Fruit fly (Drosophila melanogaster) whole organism, embryonic: Measurements from ENCODE around the gene CG42728.

Experiments
- BEAF-32 ChIP-seq: fragments of 200-800 bp; sonication (Bioruptor generic); optimal IDR thresholded peaks from 3 replicates; lab custom pipeline; 2017; ENCODE audit warnings: missing biosample characterization, missing genetic modification characterization, mild to moderate bottlenecking, moderate library complexity, missing genetic modification reagents
- CG10431 ChIP-seq: fragments of 200-800 bp; sonication (Bioruptor generic); optimal IDR thresholded peaks from 3 replicates; lab custom pipeline; 2018; ENCODE audit warnings: missing biosample characterization, mild to moderate bottlenecking, missing genetic modification characterization
- CG11093 ChIP-seq: fragments of 200-800 bp; sonication (Bioruptor generic); IDR thresholded peaks from 3 replicates; pipeline ENCODE4 v1.3.6; 2022; ENCODE audit warnings: missing biosample characterization, missing genetic modification characterization
- CG11696 ChIP-seq: fragments of 200-800 bp; sonication (Bioruptor generic); IDR thresholded peaks from 2 replicates; pipeline ENCODE4 v1.3.6; 2022; ENCODE audit warnings: missing biosample characterization, missing genetic modification characterization
- CG12236 ChIP-seq: fragments of 200-800 bp; sonication (Bioruptor generic); optimal IDR thresholded peaks from 2 replicates; lab custom pipeline; 2016; ENCODE audit warnings: missing biosample characterization, missing genetic modification characterization
- CG1233 ChIP-seq: fragments of 200-800 bp; sonication (Bioruptor generic); optimal IDR thresholded peaks from 4 replicates; lab custom pipeline; 2018; ENCODE audit warnings: missing biosample characterization, mild to moderate bottlenecking, missing genetic modification characterization
- CG13287 ChIP-seq: fragments of 200-800 bp; sonication (Bioruptor generic); IDR thresholded peaks from 2 replicates; pipeline ENCODE4 v1.3.6; 2022; ENCODE audit warnings: missing biosample characterization, missing genetic modification characterization; ENCODE audit not compliant: partially characterized antibody
- CG15269 ChIP-seq: fragments of 200-800 bp; sonication (Bioruptor generic); optimal IDR thresholded peaks from 2 replicates; lab custom pipeline; 2018; ENCODE audit warnings: missing biosample characterization, mild to moderate bottlenecking, missing genetic modification characterization, moderate library complexity
- CG15479 ChIP-seq: fragments of 200-800 bp; sonication (Bioruptor generic); optimal IDR thresholded peaks from 3 replicates; lab custom pipeline; 2019; ENCODE audit warnings: missing biosample characterization, mild to moderate bottlenecking, missing genetic modification characterization, moderate library complexity
- CG16779 ChIP-seq: fragments of 200-800 bp; sonication (Bioruptor generic); IDR thresholded peaks from 2 replicates; pipeline ENCODE4 v1.3.6; 2022; ENCODE audit warnings: missing biosample characterization, missing genetic modification characterization
- CG16863 ChIP-seq: fragments of 200-800 bp; sonication (Bioruptor generic); optimal IDR thresholded peaks from 3 replicates; lab custom pipeline; 2016; ENCODE audit warnings: missing biosample characterization, missing genetic modification characterization
- CG17186 ChIP-seq: fragments of 200-800 bp; sonication (Bioruptor generic); optimal IDR thresholded peaks from 3 replicates; lab custom pipeline; 2017; ENCODE audit warnings: missing biosample characterization, missing genetic modification reagents, missing genetic modification characterization
- CG31388 ChIP-seq: fragments of 200-800 bp; sonication (Bioruptor generic); optimal IDR thresholded peaks from 2 replicates; lab custom pipeline; 2016; ENCODE audit warnings: missing biosample characterization, missing genetic modification characterization
- CG3407 ChIP-seq: fragments of 200-800 bp; sonication (Bioruptor generic); optimal IDR thresholded peaks from 2 replicates; lab custom pipeline; 2018; ENCODE audit warnings: missing biosample characterization, mild to moderate bottlenecking, missing genetic modification characterization
- CG4820 ChIP-seq: fragments of 200-800 bp; sonication (Bioruptor generic); optimal IDR thresholded peaks from 3 replicates; lab custom pipeline; 2016; ENCODE audit warnings: missing biosample characterization, missing genetic modification characterization
- CG4854 ChIP-seq: fragments of 200-800 bp; sonication (Bioruptor generic); optimal IDR thresholded peaks from 2 replicates; lab custom pipeline; 2016; ENCODE audit warnings: missing biosample characterization, missing genetic modification characterization, inconsistent platforms
- CG6175 ChIP-seq: fragments of 200-800 bp; sonication (Bioruptor generic); IDR thresholded peaks from 3 replicates; pipeline ENCODE4 v1.3.6; 2022; ENCODE audit warnings: missing biosample characterization, missing genetic modification characterization
- CG6683 ChIP-seq: fragments of 200-800 bp; sonication (Bioruptor generic); optimal IDR thresholded peaks from 2 replicates; lab custom pipeline; 2017; ENCODE audit warnings: missing biosample characterization, mild to moderate bottlenecking, missing genetic modification characterization, missing genetic modification reagents
- CG6689 ChIP-seq: fragments of 200-800 bp; sonication (Bioruptor generic); IDR thresholded peaks from 2 replicates; pipeline ENCODE4 v1.3.6; 2022; ENCODE audit warnings: missing biosample characterization, missing genetic modification characterization
- CG7745 ChIP-seq: fragments of 200-800 bp; sonication (Bioruptor generic); optimal IDR thresholded peaks from 2 replicates; lab custom pipeline; 2018; ENCODE audit warnings: missing biosample characterization, mild to moderate bottlenecking, missing genetic modification characterization, moderate library complexity
- Chrac-16 ChIP-seq: fragments of 200-800 bp; sonication (Bioruptor generic); optimal IDR thresholded peaks from 3 replicates; lab custom pipeline; 2016; ENCODE audit warnings: missing biosample characterization, missing genetic modification characterization
- Dbx ChIP-seq: fragments of 200-800 bp; sonication (Bioruptor generic); IDR thresholded peaks from 3 replicates; pipeline ENCODE4 v1.3.6; 2022; ENCODE audit warnings: missing biosample characterization, missing genetic modification characterization
- Deaf1 ChIP-seq: fragments of 200-800 bp; optimal IDR thresholded peaks from 3 replicates; lab custom pipeline; 2019; ENCODE audit warnings: missing biosample characterization, mild to moderate bottlenecking, missing genetic modification characterization, moderate library complexity
- Doc2 ChIP-seq: fragments of 200-800 bp; sonication (Bioruptor generic); IDR thresholded peaks from 2 replicates; pipeline ENCODE4 v1.3.6; 2022; ENCODE audit warnings: missing biosample characterization, missing genetic modification characterization
- Eip74EF ChIP-seq, 2 experiments: fragments of 200-800 bp in 1 of 2; fragments of >200 bp in 1 of 2; sonication (Bioruptor generic) in 1 of 2; optimal IDR thresholded peaks; 2 replicates each; lab custom pipeline; 2017 to 2019; ENCODE audit warnings: missing biosample characterization in 2 of 2, missing genetic modification characterization in 2 of 2, mild to moderate bottlenecking in 1 of 2, moderate library complexity in 1 of 2
- HLH3B ChIP-seq: fragments of 200-800 bp; sonication (Bioruptor generic); IDR thresholded peaks from 2 replicates; pipeline ENCODE4 v1.3.6; 2022; ENCODE audit warnings: missing biosample characterization, missing genetic modification characterization
- Hey ChIP-seq: fragments of 200-800 bp; sonication (Bioruptor generic); optimal IDR thresholded peaks from 3 replicates; lab custom pipeline; 2018; ENCODE audit warnings: missing biosample characterization, mild to moderate bottlenecking, missing genetic modification characterization
- Hmx ChIP-seq: fragments of 200-800 bp; sonication (Bioruptor generic); optimal IDR thresholded peaks from 2 replicates; lab custom pipeline; 2016; ENCODE audit warnings: missing biosample characterization, missing genetic modification characterization
- Neu2 ChIP-seq: fragments of 200-800 bp; sonication (Bioruptor generic); optimal IDR thresholded peaks from 3 replicates; lab custom pipeline; 2016; ENCODE audit warnings: missing biosample characterization, missing genetic modification characterization, borderline replicate concordance
- Nf-YC ChIP-seq: fragments of 200-800 bp; optimal IDR thresholded peaks from 3 replicates; lab custom pipeline; 2019; ENCODE audit warnings: missing biosample characterization, mild to moderate bottlenecking, missing genetic modification characterization, moderate library complexity
- Rx ChIP-seq: fragments of 200-800 bp; sonication (Bioruptor generic); IDR thresholded peaks from 2 replicates; pipeline ENCODE4 v1.3.6; 2022; ENCODE audit warnings: missing biosample characterization, missing genetic modification characterization
- Sin3A ChIP-seq: fragments of >200 bp; optimal IDR thresholded peaks from 2 replicates; lab custom pipeline; 2018
- Sry-β ChIP-seq: fragments of 200-800 bp; sonication (Bioruptor generic); optimal IDR thresholded peaks from 2 replicates; lab custom pipeline; 2018; ENCODE audit warnings: missing biosample characterization, mild to moderate bottlenecking, missing genetic modification characterization, moderate library complexity
- Stat92E ChIP-seq, 3 experiments: fragments of >200 bp in 2 of 3; fragments of 200-800 bp in 1 of 3; sonication (Bioruptor generic) in 1 of 3; optimal IDR thresholded peaks; 2 replicates each; lab custom pipeline; 2017 to 2019; ENCODE audit warnings: missing biosample characterization in 3 of 3, missing genetic modification characterization in 3 of 3, mild to moderate bottlenecking in 1 of 3, moderate library complexity in 1 of 3
- Taf1 ChIP-seq: fragments of 200-800 bp; sonication (Bioruptor generic); IDR thresholded peaks from 2 replicates; pipeline ENCODE4 v1.3.6; 2022; ENCODE audit warnings: missing biosample characterization, missing genetic modification characterization
- amos ChIP-seq: fragments of 200-800 bp; sonication (Bioruptor generic); IDR thresholded peaks from 2 replicates; pipeline ENCODE4 v1.3.6; 2022; ENCODE audit warnings: missing biosample characterization, missing genetic modification characterization; ENCODE audit not compliant: partially characterized antibody
- br ChIP-seq: fragments of >200 bp; optimal IDR thresholded peaks from 2 replicates; lab custom pipeline; 2017
- cato ChIP-seq: fragments of 200-800 bp; sonication (Bioruptor generic); optimal IDR thresholded peaks from 2 replicates; lab custom pipeline; 2016; ENCODE audit warnings: missing biosample characterization, missing genetic modification characterization, borderline replicate concordance
- fd102C ChIP-seq: fragments of 200-800 bp; sonication (Bioruptor generic); optimal IDR thresholded peaks from 2 replicates; lab custom pipeline; 2018; ENCODE audit warnings: missing biosample characterization, mild to moderate bottlenecking, missing genetic modification characterization, moderate library complexity
- fd64A ChIP-seq: fragments of 200-800 bp; sonication (Bioruptor generic); optimal IDR thresholded peaks from 3 replicates; lab custom pipeline; 2018; ENCODE audit warnings: missing biosample characterization, mild to moderate bottlenecking, missing genetic modification characterization
- fu2 ChIP-seq: fragments of 200-800 bp; sonication (Bioruptor generic); optimal IDR thresholded peaks from 2 replicates; lab custom pipeline; 2016; ENCODE audit warnings: missing biosample characterization, missing genetic modification characterization
- gfzf ChIP-seq: fragments of 200-800 bp; sonication (Bioruptor generic); optimal IDR thresholded peaks from 2 replicates; lab custom pipeline; 2016; ENCODE audit warnings: missing biosample characterization, mild to moderate bottlenecking, missing genetic modification characterization, moderate library complexity
- ken ChIP-seq: fragments of 200-800 bp; sonication (Bioruptor generic); IDR thresholded peaks from 3 replicates; pipeline ENCODE4 v1.3.6; 2022; ENCODE audit warnings: missing biosample characterization, missing genetic modification characterization
- lab ChIP-seq: fragments of 200-800 bp; sonication (Bioruptor generic); optimal IDR thresholded peaks from 3 replicates; lab custom pipeline; 2017; ENCODE audit warnings: missing biosample characterization, missing genetic modification characterization, mild to moderate bottlenecking, moderate library complexity, missing genetic modification reagents
- prd ChIP-seq, 3 experiments: fragments of >200 bp in 2 of 3; fragments of 200-800 bp in 1 of 3; sonication (Bioruptor generic) in 1 of 3; optimal IDR thresholded peaks in 2 of 3; IDR thresholded peaks in 1 of 3; 2 replicates in 2 of 3; 3 replicates in 1 of 3; pipeline versions ENCODE4 v1.3.6 to Lab custom; 2017 to 2022; ENCODE audit warnings: missing biosample characterization in 1 of 3, missing genetic modification characterization in 1 of 3
- pros ChIP-seq: fragments of 200-800 bp; sonication (Bioruptor generic); optimal IDR thresholded peaks from 3 replicates; lab custom pipeline; 2019; ENCODE audit warnings: missing biosample characterization, mild to moderate bottlenecking, missing genetic modification characterization, moderate library complexity
- pum ChIP-seq: fragments of 200-800 bp; sonication (Bioruptor generic); optimal IDR thresholded peaks from 2 replicates; lab custom pipeline; 2016; ENCODE audit warnings: missing biosample characterization, missing genetic modification characterization
- pzg ChIP-seq: fragments of 200-800 bp; sonication (Bioruptor generic); optimal IDR thresholded peaks from 3 replicates; lab custom pipeline; 2018; ENCODE audit warnings: missing biosample characterization, mild to moderate bottlenecking, missing genetic modification characterization, moderate library complexity
- sd ChIP-seq: fragments of 200-800 bp; sonication (Bioruptor generic); optimal IDR thresholded peaks from 3 replicates; lab custom pipeline; 2018; ENCODE audit warnings: missing biosample characterization, mild to moderate bottlenecking, missing genetic modification characterization, moderate library complexity
- ttk ChIP-seq: fragments of 200-800 bp; sonication (Bioruptor generic); IDR thresholded peaks from 2 replicates; pipeline ENCODE4 v2.1.2; 2022; ENCODE audit warnings: missing biosample characterization, missing genetic modification characterization
- unc-4 ChIP-seq: fragments of 200-800 bp; sonication (Bioruptor generic); IDR thresholded peaks from 2 replicates; pipeline ENCODE4 v1.3.6; 2022; ENCODE audit warnings: missing biosample characterization, missing genetic modification characterization; ENCODE audit not compliant: partially characterized antibody

Gene CG42728

dm6 chr3L:15509398-15509797 lies 18.6 kb downstream of the CG42728 start, which contains the start of the genes gdl and gdl-ORF39 (continued):
- TF ChIP-seq CG11093 (no peak), CG4854 (no peak), pum (no peak), Taf1 (GFP tag; lab: Robert Waterston, UW) (no peak), gfzf (GFP tag; lab: Kevin White, UChicago) (peak; percentile 43), cato (GFP tag; lab: Kevin White, UChicago) (no peak), ken (GFP tag; lab: Robert Waterston, UW) (no peak), unc-4 (GFP tag; lab: Robert Waterston, UW) (peak; percentile 32; the same call in 1 of the 2 replicates), CG6689 (GFP tag; lab: Robert Waterston, UW) (no peak), pzg (peak; percentile 86), br (no peak), CG12236 (no peak), CG3407 (GFP tag; lab: Kevin White, UChicago) (no peak), fu2 (GFP tag; lab: Kevin White, UChicago) (no peak), Hey (tag; lab: Kevin White, UChicago) (no peak), CG6683 (GFP tag; lab: Kevin White, UChicago) (no peak), Chrac-16 (GFP tag; lab: Kevin White, UChicago) (no peak), CG11696 (no peak), pros (GFP tag; lab: Kevin White, UChicago) (no peak), amos (no peak; the same call in 1 of the 2 replicates), sd (tag; lab: Kevin White, UChicago) (no peak), CG31388 (GFP tag; lab: Kevin White, UChicago) (no peak), CG1233 (GFP tag; lab: Kevin White, UChicago) (no peak), ttk (GFP tag; lab: Robert Waterston, UW) (no peak), Doc2 (no peak), fd102C (GFP tag; lab: Kevin White, UChicago) (no peak), BEAF-32 (peak; percentile 45), Stat92E (GFP tag; optimal IDR thresholded peaks at IDR 0.05; lab: Kevin White, UChicago) (no peak), CG4820 (no peak), CG13287 (GFP tag; lab: Robert Waterston, UW) (peak; percentile 62), Deaf1 (no peak), Neu2 (no peak), lab (GFP tag; lab: Kevin White, UChicago) (no peak), Sry-β (GFP tag; lab: Kevin White, UChicago) (no peak), CG15269 (tag; lab: Kevin White, UChicago) (no peak), Nf-YC (tag; lab: Kevin White, UChicago) (no peak), Rx (GFP tag; lab: Robert Waterston, UW) (no peak), CG10431 (GFP tag; lab: Kevin White, UChicago) (no peak), Hmx (GFP tag; lab: Kevin White, UChicago) (no peak), CG16779 (GFP tag; lab: Robert Waterston, UW) (no peak), CG6175 (GFP tag; lab: Robert Waterston, UW) (no peak), Sin3A (no peak), CG17186 (GFP tag; lab: Kevin White, UChicago) (peak; percentile 22), prd (optimal IDR thresholded peaks at IDR 0.05; lab: Kevin White, UChicago) (no peak), prd (GFP tag; IDR thresholded peaks at IDR 0.05; lab: Robert Waterston, UW) (no peak), CG16863 (GFP tag; lab: Kevin White, UChicago) (no peak), CG15479 (peak; percentile 38), Dbx (no peak), Eip74EF (GFP tag; optimal IDR thresholded peaks at IDR 0.05; lab: Kevin White, UChicago) (no peak), fd64A (no peak), HLH3B (GFP tag; lab: Robert Waterston, UW) (no peak), CG7745 (tag; lab: Kevin White, UChicago) (no peak)
